Worm (Caenorhabditis elegans): ENCODE data around the gene F37C4.6.

DNA sequence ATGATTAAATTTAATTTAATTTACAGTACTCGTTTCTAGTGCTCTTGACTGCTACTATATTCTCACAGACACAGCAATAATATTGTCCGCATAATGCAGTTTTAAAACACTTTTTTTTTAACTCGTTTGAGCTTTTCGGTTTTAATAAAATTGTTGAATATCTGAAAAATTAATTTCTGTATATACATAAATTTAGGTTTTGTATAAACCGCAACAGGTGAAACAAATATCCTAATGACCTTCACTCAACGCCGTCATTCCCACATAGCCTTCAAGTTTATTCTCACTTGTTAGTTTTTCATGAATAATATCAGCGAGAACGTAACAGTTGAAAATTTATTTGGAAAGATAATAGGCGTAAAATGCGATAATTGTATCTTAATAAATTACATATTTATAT is 41.4 kb upstream of the F37C4.6 start, which contains the start of gene srz-19:
- no peak for TF ChIP-seq flt-1 (GFP tag; IDR thresholded peaks at IDR 0.05)
- TF ChIP-seq ztf-23 (GFP tag; IDR thresholded peaks at IDR 0.05), result no peak
- TF ChIP-seq ref-1 (GFP tag; conservative IDR thresholded peaks at IDR 0.05), result no peak
- no peak for TF ChIP-seq klf-2 (GFP tag; conservative IDR thresholded peaks at IDR 0.05)
- TF ChIP-seq med-1 (GFP tag; optimal IDR thresholded peaks at IDR 0.05; ENCODE audit: insufficient read depth), result no peak
- no peak for TF ChIP-seq ztf-29 (GFP tag; IDR thresholded peaks at IDR 0.05)
